Worm (Caenorhabditis elegans): Measurements from ENCODE around the gene dis-3.

ce11 chrIV:10115142-10115541, 18.1 kb downstream of the dis-3 start, which contains the start of gene C04G2.10:
- TF ChIP-seq nhr-11 (tag; optimal IDR thresholded peaks at IDR 0.05), result no peak
- TF ChIP-seq T23F11.4 (GFP tag; optimal IDR thresholded peaks at IDR 0.05), result no peak
- TF ChIP-seq madf-2 (tag; optimal IDR thresholded peaks at IDR 0.05), result no peak
- TF ChIP-seq ceh-34 (tag; optimal IDR thresholded peaks at IDR 0.05), result no peak
- no peak for TF ChIP-seq C08G9.2 (tag; optimal IDR thresholded peaks at IDR 0.05)
- no peak for TF ChIP-seq unc-55 (GFP tag; optimal IDR thresholded peaks at IDR 0.05)
- TF ChIP-seq ceh-22 (tag; optimal IDR thresholded peaks at IDR 0.05), result no peak
- TF ChIP-seq ceh-31 (tag; optimal IDR thresholded peaks at IDR 0.05), result no peak
- TF ChIP-seq fkh-10 (GFP tag; optimal IDR thresholded peaks at IDR 0.05), result no peak

Data from whole organism, late embryonic.